Worm (Caenorhabditis elegans): Measurements from ENCODE around the gene tkt-1.

DNA sequence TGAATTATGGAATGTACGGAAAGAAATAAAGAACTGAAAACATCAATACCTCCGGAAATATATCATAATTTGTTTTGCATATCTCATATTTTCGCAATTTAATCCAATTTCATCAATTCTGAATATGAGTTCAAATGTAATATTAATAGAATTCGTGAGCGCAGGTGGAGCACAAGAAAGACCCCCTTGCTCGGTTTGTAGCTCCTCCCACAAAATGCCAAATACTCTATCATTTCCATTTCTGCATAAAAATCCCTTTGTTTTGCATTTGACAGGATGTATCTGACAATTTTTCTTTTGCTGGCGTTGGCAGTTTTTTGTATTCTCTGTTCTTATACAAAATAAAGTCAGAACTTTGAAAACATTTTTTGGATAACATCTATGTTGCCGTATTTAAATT, 31.6 kb downstream of the tkt-1 start:
- no peak for TF ChIP-seq ceh-79 (tag; optimal IDR thresholded peaks at IDR 0.05)
- no peak for TF ChIP-seq lin-54 (GFP tag; optimal IDR thresholded peaks at IDR 0.05)
- no peak for TF ChIP-seq let-526 (GFP tag; IDR thresholded peaks at IDR 0.05)
- no peak for TF ChIP-seq mcd-1 (GFP tag; IDR thresholded peaks at IDR 0.05)

Measured in whole organism, young adult.